Worm (Caenorhabditis elegans) whole organism, early embryonic: Measurements from ENCODE around the gene F19F10.1.

Experiments used
- B0310.2 ChIP-seq: sonication (generic microtip); optimal IDR thresholded peaks from 2 replicates; lab custom pipeline; 2016; ENCODE audit warnings: mild to moderate bottlenecking, missing genetic modification characterization, missing compliant biosample characterization
- F13C5.2 ChIP-seq: sonication (generic microtip); optimal IDR thresholded peaks from 2 replicates; lab custom pipeline; 2017; ENCODE audit warnings: mild to moderate bottlenecking, missing genetic modification characterization, inconsistent platforms, missing compliant biosample characterization
- aly-1 ChIP-seq: sonication (generic microtip); optimal IDR thresholded peaks from 2 replicates; lab custom pipeline; 2016; ENCODE audit warnings: missing genetic modification characterization, missing compliant biosample characterization
- ama-1 ChIP-seq: fragments of 150-350 bp; optimal IDR thresholded peaks from 2 replicates; lab custom pipeline; 2014
- ceh-13 ChIP-seq: fragments of 200-800 bp; sonication (Bioruptor generic); optimal IDR thresholded peaks from 2 replicates; lab custom pipeline; 2018; ENCODE audit warnings: mild to moderate bottlenecking, missing genetic modification characterization, missing compliant biosample characterization
- ceh-36 ChIP-seq: sonication (generic microtip); optimal IDR thresholded peaks from 2 replicates; lab custom pipeline; 2016; ENCODE audit warnings: missing genetic modification characterization, inconsistent platforms, missing compliant biosample characterization
- ets-7 ChIP-seq: sonication (generic microtip); optimal IDR thresholded peaks from 2 replicates; lab custom pipeline; 2016; ENCODE audit warnings: missing genotype, missing genetic modification characterization, missing compliant biosample characterization
- flt-1 ChIP-seq: fragments of 200-800 bp; sonication (Bioruptor generic); IDR thresholded peaks from 2 replicates; pipeline ENCODE4 v1.3.6; 2022; ENCODE audit warnings: missing genetic modification characterization, missing compliant biosample characterization
- hmbx-1 ChIP-seq: sonication (generic microtip); optimal IDR thresholded peaks from 2 replicates; lab custom pipeline; 2016; ENCODE audit warnings: mild to moderate bottlenecking, missing genetic modification characterization, missing compliant biosample characterization
- hmg-4 ChIP-seq: fragments of 200-800 bp; sonication (Bioruptor generic); optimal IDR thresholded peaks from 2 replicates; lab custom pipeline; 2018; ENCODE audit warnings: mild to moderate bottlenecking, missing genetic modification characterization, missing compliant biosample characterization
- hnd-1 ChIP-seq: sonication (generic microtip); optimal IDR thresholded peaks from 2 replicates; lab custom pipeline; 2016; ENCODE audit warnings: missing genetic modification characterization, missing compliant biosample characterization
- pes-1 ChIP-seq: fragments of 200-800 bp; sonication (Bioruptor generic); IDR thresholded peaks from 2 replicates; pipeline ENCODE4 v1.3.6; 2022; ENCODE audit warnings: missing genetic modification reagents, missing genetic modification characterization, missing compliant biosample characterization
- scrt-1 ChIP-seq: fragments of 200-800 bp; sonication (Bioruptor generic); IDR thresholded peaks from 2 replicates; pipeline ENCODE4 v1.3.6; 2022; ENCODE audit warnings: missing genetic modification characterization, missing compliant biosample characterization
- sea-1 ChIP-seq: fragments of 200-800 bp; sonication (Bioruptor generic); conservative IDR thresholded peaks from 2 replicates; pipeline ENCODE4 v1.3.6; 2022; ENCODE audit warnings: missing genetic modification characterization, missing compliant biosample characterization
- tbx-11 ChIP-seq: fragments of 200-800 bp; sonication (Bioruptor generic); IDR thresholded peaks from 2 replicates; pipeline ENCODE4 v1.3.6; 2022; ENCODE audit warnings: missing genetic modification characterization, missing compliant biosample characterization
- tbx-37 ChIP-seq: fragments of 200-800 bp; sonication (Bioruptor generic); conservative IDR thresholded peaks from 2 replicates; pipeline ENCODE4 v1.3.6; 2022; ENCODE audit warnings: missing genetic modification reagents, missing genetic modification characterization, missing compliant biosample characterization
- tra-4 ChIP-seq: sonication (generic microtip); optimal IDR thresholded peaks from 2 replicates; lab custom pipeline; 2017; ENCODE audit warnings: missing genetic modification characterization, missing compliant biosample characterization

The F19F10.1 gene

ce11 chrV:7545187-7545586, 17.9 kb upstream of the F19F10.1 start, which contains the start of the genes C54F6.19 and nhx-3:
TSS of gene C54F6.19 (plus strand) at chrV:7545487.
TSS of gene nhx-3 (minus strand) at chrV:7545523.
- TF ChIP-seq pes-1, result no peak
- no peak for TF ChIP-seq tbx-37
- TF ChIP-seq tra-4 (tag; lab: Kevin White, UChicago), result no peak
- TF ChIP-seq ama-1 (lab: Kevin White, UChicago), result no peak
- no peak for TF ChIP-seq hnd-1 (tag; lab: Kevin White, UChicago)
- TF ChIP-seq F13C5.2 (tag; lab: Kevin White, UChicago), result no peak
- TF ChIP-seq scrt-1 (GFP tag; lab: Robert Waterston, UW), result no peak
- no peak for TF ChIP-seq flt-1 (GFP tag; lab: Robert Waterston, UW)

DNA sequence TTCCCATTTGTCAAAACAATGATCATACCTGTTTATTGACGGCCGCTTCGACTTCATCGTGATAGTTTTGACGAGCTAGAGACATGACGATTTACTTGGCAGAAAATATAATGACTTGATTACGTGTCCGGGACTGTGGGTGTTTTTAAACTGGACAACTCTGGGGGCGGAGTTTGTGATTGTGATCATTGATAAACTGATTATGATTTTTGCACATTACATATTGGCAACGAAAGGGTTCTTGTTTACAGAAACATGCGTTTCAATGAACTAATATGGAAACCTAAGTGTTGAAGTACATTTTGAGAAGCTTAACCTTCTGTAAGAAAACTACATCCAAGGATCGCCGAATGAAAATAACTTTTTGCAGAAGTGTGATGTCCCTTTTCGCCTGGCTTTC, 15.6 kb upstream of the F19F10.1 start, which contains the start of gene ftn-1:
ftn-1 (minus strand) TSS at position 101 of the 400 bp plus-strand sequence.
- TF ChIP-seq pes-1 (no peak), tra-4 (tag; lab: Kevin White, UChicago) (no peak), aly-1 (tag; lab: Kevin White, UChicago) (no peak), B0310.2 (no peak), scrt-1 (GFP tag; lab: Robert Waterston, UW) (no peak), ama-1 (lab: Kevin White, UChicago) (no peak), flt-1 (GFP tag; lab: Robert Waterston, UW) (no peak), hnd-1 (tag; lab: Kevin White, UChicago) (no peak), ets-7 (tag; lab: Kevin White, UChicago) (no peak), tbx-11 (GFP tag; lab: Robert Waterston, UW) (no peak), hmg-4 (no peak), hmbx-1 (tag; lab: Kevin White, UChicago) (no peak), F13C5.2 (tag; lab: Kevin White, UChicago) (no peak), sea-1 (GFP tag; lab: Robert Waterston, UW) (no peak), ceh-36 (tag; lab: Kevin White, UChicago) (no peak), tbx-37 (no peak)

- TF ChIP-seq pes-1 (no peak), F13C5.2 (tag; lab: Kevin White, UChicago) (no peak), aly-1 (tag; lab: Kevin White, UChicago) (no peak), hmbx-1 (tag; lab: Kevin White, UChicago) (no peak), hnd-1 (tag; lab: Kevin White, UChicago) (no peak), scrt-1 (GFP tag; lab: Robert Waterston, UW) (no peak), tbx-37 (no peak), flt-1 (GFP tag; lab: Robert Waterston, UW) (no peak), tbx-11 (GFP tag; lab: Robert Waterston, UW) (no peak), ceh-13 (GFP tag; lab: Kevin White, UChicago) (no peak), sea-1 (GFP tag; lab: Robert Waterston, UW) (no peak), B0310.2 (no peak), hmg-4 (no peak), ceh-36 (tag; lab: Kevin White, UChicago) (no peak), ama-1 (lab: Kevin White, UChicago) (no peak), ets-7 (tag; lab: Kevin White, UChicago) (no peak), tra-4 (tag; lab: Kevin White, UChicago) (no peak)
Measured at ce11 chrV:7548017-7548416, 15.0 kb upstream of the F19F10.1 start.

- TF ChIP-seq tbx-11 (GFP tag; lab: Robert Waterston, UW) (peak; percentile 70), flt-1 (GFP tag; lab: Robert Waterston, UW) (peak; percentile 56; the same call in 1 of the 2 replicates), scrt-1 (GFP tag; lab: Robert Waterston, UW) (peak; percentile 70; the same call in 1 of the 2 replicates), pes-1 (peak; percentile 76)
Measured at ce11 chrV:7548499-7548898, 14.5 kb upstream of the F19F10.1 start.

- TF ChIP-seq ceh-13 (GFP tag; lab: Kevin White, UChicago), result no peak
- TF ChIP-seq hnd-1 (tag; lab: Kevin White, UChicago), result no peak
- no peak for TF ChIP-seq ceh-36 (tag; lab: Kevin White, UChicago)
- TF ChIP-seq tra-4 (tag; lab: Kevin White, UChicago), result no peak
Measured at ce11 chrV:7551821-7552220, 11.2 kb upstream of the F19F10.1 start, which contains the start of gene F19F10.3. TSS of gene F19F10.3 (plus strand) at chrV:7552121.

DNA sequence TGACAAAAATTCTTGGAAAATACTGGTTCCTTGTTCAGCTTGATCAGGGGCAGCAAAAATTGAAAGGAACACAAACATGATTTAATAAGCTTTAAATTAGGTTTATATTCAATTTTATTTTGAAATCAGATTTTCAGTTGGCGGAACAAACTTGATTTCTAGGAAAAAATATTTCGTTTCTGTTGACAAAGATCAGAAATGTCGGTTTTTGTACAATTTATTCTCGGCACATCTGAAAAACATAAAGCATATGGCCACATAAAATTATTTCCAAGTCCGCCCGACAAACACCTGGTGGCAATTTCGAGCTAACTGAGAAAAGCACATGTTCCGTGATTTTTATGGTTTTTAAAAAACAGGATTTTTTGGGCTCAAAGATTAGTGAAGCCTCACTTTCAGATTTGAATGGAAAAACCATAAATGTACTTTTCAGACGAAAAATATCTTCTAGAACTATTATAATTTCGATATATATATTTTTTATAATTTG, 9.1 kb upstream of the F19F10.1 start, which contains the start of gene ttr-10:
ttr-10 (minus strand) TSS at position 51 of the 490 bp plus-strand sequence.
- TF ChIP-seq tra-4 (tag; lab: Kevin White, UChicago), result no peak
- TF ChIP-seq scrt-1 (GFP tag; lab: Robert Waterston, UW), result no peak
- no peak for TF ChIP-seq sea-1 (GFP tag; lab: Robert Waterston, UW)
- no peak for TF ChIP-seq hmg-4
- TF ChIP-seq ceh-13 (GFP tag; lab: Kevin White, UChicago), result no peak
- no peak for TF ChIP-seq tbx-37
- no peak for TF ChIP-seq tbx-11 (GFP tag; lab: Robert Waterston, UW)
- TF ChIP-seq ets-7 (tag; lab: Kevin White, UChicago), result no peak
- no peak for TF ChIP-seq aly-1 (tag; lab: Kevin White, UChicago)
- no peak for TF ChIP-seq B0310.2
- no peak for TF ChIP-seq F13C5.2 (tag; lab: Kevin White, UChicago)
- no peak for TF ChIP-seq pes-1
- no peak for TF ChIP-seq hnd-1 (tag; lab: Kevin White, UChicago)
- TF ChIP-seq ama-1 (lab: Kevin White, UChicago), result no peak
- TF ChIP-seq ceh-36 (tag; lab: Kevin White, UChicago), result no peak
- TF ChIP-seq hmbx-1 (tag; lab: Kevin White, UChicago), result no peak
- TF ChIP-seq flt-1 (GFP tag; lab: Robert Waterston, UW), result no peak

DNA sequence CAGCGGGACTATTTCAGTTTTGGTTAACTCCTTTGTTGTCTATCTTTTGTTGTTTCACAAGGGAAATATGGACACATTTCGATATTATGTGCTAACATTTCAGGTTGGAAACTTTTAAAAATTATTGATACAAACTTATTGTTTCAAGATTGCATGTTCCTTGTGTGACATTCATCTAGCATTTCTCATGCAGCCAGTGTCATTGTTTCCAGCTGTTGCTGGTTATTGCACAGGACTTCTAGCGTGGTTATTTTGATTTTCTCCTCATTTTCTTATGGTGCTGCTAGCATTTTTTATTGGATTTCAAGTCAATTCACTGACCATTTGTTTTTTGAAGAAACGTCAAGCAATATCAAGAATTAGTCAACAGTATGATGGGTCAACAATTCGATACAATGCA, 7.2 kb upstream of the F19F10.1 start:
- TF ChIP-seq pes-1 (no peak), F13C5.2 (tag; lab: Kevin White, UChicago) (no peak), tra-4 (tag; lab: Kevin White, UChicago) (no peak), tbx-11 (GFP tag; lab: Robert Waterston, UW) (no peak), aly-1 (tag; lab: Kevin White, UChicago) (no peak), ets-7 (tag; lab: Kevin White, UChicago) (no peak), hmbx-1 (tag; lab: Kevin White, UChicago) (no peak), hmg-4 (no peak), hnd-1 (tag; lab: Kevin White, UChicago) (no peak), flt-1 (GFP tag; lab: Robert Waterston, UW) (no peak), sea-1 (GFP tag; lab: Robert Waterston, UW) (no peak), ceh-36 (tag; lab: Kevin White, UChicago) (no peak), scrt-1 (GFP tag; lab: Robert Waterston, UW) (no peak)
